Worm (Caenorhabditis elegans) whole organism, mixed stage, embryonic: ENCODE measurements around the gene hlh-31.
"Not testable (repeated sequence)": the region's sequence is repeated elsewhere in the genome, so short reads cannot be mapped to it uniquely, and the experiment has no call there.

Source experiments
- bed-3 ChIP-seq: fragments of 200-800 bp; sonication (Bioruptor generic); optimal IDR thresholded peaks from 3 replicates; lab custom pipeline; 2018; ENCODE audit warnings: mild to moderate bottlenecking, missing genetic modification characterization, moderate library complexity, missing compliant biosample characterization
- blmp-1 ChIP-seq: fragments of 150-350 bp; optimal IDR thresholded peaks from 2 replicates; lab custom pipeline; 2014; ENCODE audit warnings: missing biosample characterization, missing genetic modification characterization
- ceh-39 ChIP-seq: fragments of 150-350 bp; optimal IDR thresholded peaks from 2 replicates; lab custom pipeline; 2014; ENCODE audit warnings: missing biosample characterization, missing genetic modification characterization
- ceh-43 ChIP-seq: fragments of 200-800 bp; sonication (Bioruptor generic); optimal IDR thresholded peaks from 2 replicates; lab custom pipeline; 2018; ENCODE audit warnings: mild to moderate bottlenecking, missing genetic modification characterization, moderate library complexity, missing compliant biosample characterization
- drap-1 ChIP-seq: fragments of 200-800 bp; sonication (Bioruptor generic); optimal IDR thresholded peaks from 3 replicates; lab custom pipeline; 2018; ENCODE audit warnings: mild to moderate bottlenecking, missing genetic modification characterization, missing compliant biosample characterization
- elt-1 ChIP-seq: sonication (generic microtip); optimal IDR thresholded peaks from 2 replicates; lab custom pipeline; 2017; ENCODE audit warnings: missing genetic modification characterization, mild to moderate bottlenecking, missing compliant biosample characterization, antibody characterized with exemption, moderate library complexity, borderline replicate concordance; ENCODE audit not compliant: insufficient read depth
- elt-3 ChIP-seq: fragments of 150-350 bp; optimal IDR thresholded peaks from 2 replicates; lab custom pipeline; 2014; ENCODE audit warnings: missing biosample characterization, missing genetic modification characterization
- hlh-1 ChIP-seq: fragments of 150-350 bp; optimal IDR thresholded peaks from 2 replicates; lab custom pipeline; 2014; ENCODE audit warnings: missing biosample characterization, missing genetic modification reagents, missing genetic modification characterization
- lsy-2 ChIP-seq: fragments of 150-350 bp; optimal IDR thresholded peaks from 2 replicates; lab custom pipeline; 2014; ENCODE audit warnings: missing biosample characterization, missing genetic modification characterization
- mep-1 ChIP-seq: fragments of 150-350 bp; optimal IDR thresholded peaks from 2 replicates; lab custom pipeline; 2017; ENCODE audit warnings: missing biosample characterization, missing genetic modification reagents, missing genetic modification characterization, inconsistent platforms
- mls-2 ChIP-seq: sonication (generic microtip); optimal IDR thresholded peaks from 2 replicates; lab custom pipeline; 2016; ENCODE audit warnings: mild to moderate bottlenecking, missing genetic modification characterization, moderate library complexity, missing compliant biosample characterization
- nhr-2 ChIP-seq: fragments of 150-350 bp; optimal IDR thresholded peaks from 2 replicates; lab custom pipeline; 2014; ENCODE audit warnings: missing biosample characterization, missing genetic modification characterization
- nhr-28 ChIP-seq: fragments of 150-350 bp; optimal IDR thresholded peaks from 2 replicates; lab custom pipeline; 2014; ENCODE audit warnings: missing biosample characterization, missing genetic modification characterization
- ztf-11 ChIP-seq: fragments of 150-350 bp; optimal IDR thresholded peaks from 2 replicates; lab custom pipeline; 2014; ENCODE audit warnings: missing biosample characterization, missing genetic modification characterization

hlh-31 gene

ce11 chrIV:16298851-16299250 lies 41.4 kb downstream of the hlh-31 start, which contains the start of gene srz-72:
TSS of gene srz-72 (plus strand) at chrIV:16299151.
- TF ChIP-seq lsy-2 (no peak), ztf-11 (tag; lab: Kevin White, UChicago) (no peak), drap-1 (GFP tag; lab: Kevin White, UChicago) (no peak), blmp-1 (tag; lab: Kevin White, UChicago) (no peak), bed-3 (no peak), elt-1 (tag; lab: Kevin White, UChicago) (no peak), mep-1 (tag; lab: Kevin White, UChicago) (no peak), mls-2 (tag; lab: Kevin White, UChicago) (no peak), ceh-43 (GFP tag; lab: Kevin White, UChicago) (no peak), hlh-1 (tag; lab: Kevin White, UChicago) (no peak)

DNA sequence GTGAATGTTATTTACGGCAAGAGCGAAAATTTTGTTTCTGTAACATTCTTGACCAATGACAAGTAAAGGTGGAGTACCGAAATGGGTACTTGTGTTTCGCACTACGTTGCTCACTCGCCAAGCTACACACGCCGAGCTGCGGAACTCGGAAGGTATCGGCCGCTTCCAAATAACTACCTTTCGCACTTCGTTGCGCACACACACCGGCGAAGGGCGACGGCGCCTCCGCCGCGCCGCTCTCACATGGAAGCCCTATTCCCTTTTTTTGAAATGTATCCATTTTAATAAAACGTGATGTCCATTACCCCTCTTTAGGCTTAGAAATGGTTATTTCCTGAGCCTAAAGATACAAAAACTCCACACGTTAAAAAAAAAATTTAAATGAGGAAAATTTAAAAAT lies 49.5 kb downstream of the hlh-31 start:
- TF ChIP-seq bed-3 (no peak), elt-3 (tag; lab: Kevin White, UChicago) (no peak), drap-1 (GFP tag; lab: Kevin White, UChicago) (no peak), nhr-2 (tag; lab: Kevin White, UChicago) (no peak)
- TF ChIP-seq, all 35 proteins: peak for 0

DNA sequence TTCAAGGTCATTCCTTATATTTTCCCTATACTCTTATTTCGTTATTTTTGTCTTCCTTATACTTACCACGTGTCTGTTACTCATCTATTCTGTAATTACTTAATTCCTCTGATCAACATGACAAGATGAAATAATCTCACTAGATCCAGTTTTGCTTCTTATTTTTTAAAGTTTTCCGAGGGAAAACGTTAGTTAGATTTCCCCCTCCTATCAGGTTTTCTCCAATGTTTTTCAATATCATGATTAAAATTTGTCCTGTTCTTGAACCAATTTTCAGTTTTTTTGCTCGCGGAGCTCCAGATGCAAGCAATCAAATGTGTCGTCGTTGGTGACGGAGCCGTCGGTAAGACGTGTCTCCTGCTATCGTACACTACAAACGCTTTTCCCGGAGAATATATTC lies 50.5 kb downstream of the hlh-31 start, which contains the start of gene rac-2:
Gene rac-2 (plus strand): TSS at position 301 of the 400 bp plus-strand sequence.
- TF ChIP-seq nhr-2 (tag; lab: Kevin White, UChicago); nhr-28; ceh-39 (tag; lab: Kevin White, UChicago): not testable (repeated sequence)
